Worm (Caenorhabditis elegans) whole organism, L4 larva: ENCODE measurements around the gene cdc-48.1.

ENCODE experiments used
- F44E2.7 ChIP-seq: fragments of 200-800 bp; sonication (Bioruptor generic); IDR thresholded peaks from 2 replicates; pipeline ENCODE4 v2.1.2; 2022; ENCODE audit warnings: missing genetic modification characterization, missing compliant biosample characterization
- aha-1 ChIP-seq: fragments of 150-350 bp; peaks from one replicate; lab custom pipeline; 2014; ENCODE audit warnings: missing biosample characterization, missing genetic modification characterization
- ama-1 ChIP-seq: fragments of 150-350 bp; optimal IDR thresholded peaks from 2 replicates; lab custom pipeline; 2014; ENCODE audit warnings: inconsistent platforms, mixed read lengths
- ceh-28 ChIP-seq: fragments of 150-350 bp; optimal IDR thresholded peaks from 2 replicates; lab custom pipeline; 2014; ENCODE audit warnings: missing biosample characterization, missing genetic modification reagents, missing genetic modification characterization
- ces-1 ChIP-seq: fragments of 150-350 bp; sonication (generic microtip); optimal IDR thresholded peaks from 4 replicates; lab custom pipeline; 2014; ENCODE audit warnings: missing biosample characterization, missing genetic modification reagents, missing genetic modification characterization
- dmd-6 ChIP-seq: fragments of 200-800 bp; sonication (Bioruptor generic); IDR thresholded peaks from 2 replicates; pipeline ENCODE4 v1.3.6; 2022; ENCODE audit warnings: missing genetic modification reagents, missing genetic modification characterization, missing compliant biosample characterization
- hlh-30 ChIP-seq: sonication (generic microtip); optimal IDR thresholded peaks from 2 replicates; lab custom pipeline; 2017; ENCODE audit warnings: antibody characterized with exemption, mild to moderate bottlenecking, missing genetic modification characterization, missing compliant biosample characterization; ENCODE audit not compliant: insufficient read depth
- madf-9 ChIP-seq: fragments of 200-800 bp; sonication (Bioruptor generic); conservative IDR thresholded peaks from 2 replicates; pipeline ENCODE4 v1.3.6; 2022; ENCODE audit warnings: missing genetic modification reagents, missing genetic modification characterization, missing compliant biosample characterization
- nhr-11 ChIP-seq: fragments of 150-350 bp; optimal IDR thresholded peaks from 2 replicates; lab custom pipeline; 2014; ENCODE audit warnings: missing biosample characterization, missing genetic modification characterization
- nhr-28 ChIP-seq: fragments of 150-350 bp; optimal IDR thresholded peaks from 2 replicates; lab custom pipeline; 2014; ENCODE audit warnings: missing biosample characterization, missing genetic modification characterization
- pqm-1 ChIP-seq: sonication (generic microtip); optimal IDR thresholded peaks from 2 replicates; lab custom pipeline; 2017; ENCODE audit warnings: missing biosample characterization, missing genetic modification characterization
- tag-97 ChIP-seq: fragments of 200-800 bp; sonication (Bioruptor generic); IDR thresholded peaks from 2 replicates; pipeline ENCODE4 v1.3.6; 2022; ENCODE audit warnings: missing genetic modification characterization, missing compliant biosample characterization
- unc-62 ChIP-seq, 3 experiments: fragments of 150-350 bp in 1 of 3; sonication (generic microtip); optimal IDR thresholded peaks in 2 of 3; peaks in 1 of 3; 1 replicate in 1 of 3; 2 replicates in 2 of 3; lab custom pipeline; 2014 to 2017; ENCODE audit warnings: missing biosample characterization in 3 of 3, missing genetic modification characterization in 3 of 3, missing genetic modification reagents in 3 of 3, missing genotype in 1 of 3

The cdc-48.1 gene

DNA sequence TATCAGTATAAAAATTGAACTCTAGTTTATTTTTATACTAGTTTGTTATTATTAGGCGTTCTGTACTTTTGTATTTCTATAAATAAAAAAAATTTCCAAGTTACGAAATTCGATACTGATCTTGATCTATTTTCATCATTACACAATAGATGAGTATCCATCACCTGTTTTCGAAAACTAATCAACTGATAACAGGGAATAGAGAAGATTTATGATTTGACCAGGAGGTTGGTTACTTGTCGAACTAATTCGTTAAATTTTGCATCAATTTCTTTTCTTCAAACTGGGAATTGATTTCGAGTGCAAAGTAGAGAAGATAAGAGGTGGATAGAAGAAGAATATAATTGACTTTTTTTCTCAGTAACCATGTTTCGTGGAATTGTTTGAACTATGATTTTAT lies 47.8 kb downstream of the cdc-48.1 start:
- TF ChIP-seq tag-97 (GFP tag; lab: Robert Waterston, UW), result no peak
- peak; percentile 50 for TF ChIP-seq nhr-28 (tag; lab: Kevin White, UChicago)
- TF ChIP-seq hlh-30 (tag; lab: Kevin White, UChicago), result peak; percentile 38
- TF ChIP-seq aha-1 (tag; lab: Kevin White, UChicago), result peak; percentile 91
- no peak for TF ChIP-seq F44E2.7 (GFP tag; lab: Robert Waterston, UW)
- peak; percentile 15; the same call in 1 of the 2 replicates for TF ChIP-seq dmd-6

DNA sequence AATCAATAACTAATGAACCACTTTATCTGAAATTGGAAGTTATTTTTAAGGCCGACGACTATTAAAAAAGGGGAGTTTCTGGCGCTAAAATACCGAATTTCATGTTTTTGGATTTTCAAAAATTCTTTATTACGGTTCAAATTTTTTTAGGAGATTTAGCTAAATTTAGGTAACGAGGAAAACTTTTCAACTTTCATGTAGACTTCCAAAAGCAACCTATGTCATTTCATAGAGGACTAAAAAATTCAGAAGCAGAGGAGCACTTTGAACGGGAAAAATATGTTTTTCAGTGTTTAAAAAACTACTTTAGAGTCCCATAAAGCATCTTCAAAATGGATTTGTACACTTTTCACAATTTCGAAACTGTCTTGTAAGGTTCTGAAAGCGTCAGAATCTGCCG lies 49.8 kb downstream of the cdc-48.1 start:
- TF ChIP-seq ceh-28 (tag; lab: Kevin White, UChicago) (no peak), pqm-1 (tag; lab: Kevin White, UChicago) (no peak), ama-1 (lab: Kevin White, UChicago) (peak; percentile 35), nhr-11 (tag; lab: Kevin White, UChicago) (no peak), unc-62 (GFP tag; optimal IDR thresholded peaks at IDR 0.05 in 1 of 2; lab: Kevin White, UChicago) (peak in 1 of 2 experiments; percentile 94), unc-62 (tag; optimal IDR thresholded peaks at IDR 0.05; lab: Kevin White, UChicago) (no peak)

DNA sequence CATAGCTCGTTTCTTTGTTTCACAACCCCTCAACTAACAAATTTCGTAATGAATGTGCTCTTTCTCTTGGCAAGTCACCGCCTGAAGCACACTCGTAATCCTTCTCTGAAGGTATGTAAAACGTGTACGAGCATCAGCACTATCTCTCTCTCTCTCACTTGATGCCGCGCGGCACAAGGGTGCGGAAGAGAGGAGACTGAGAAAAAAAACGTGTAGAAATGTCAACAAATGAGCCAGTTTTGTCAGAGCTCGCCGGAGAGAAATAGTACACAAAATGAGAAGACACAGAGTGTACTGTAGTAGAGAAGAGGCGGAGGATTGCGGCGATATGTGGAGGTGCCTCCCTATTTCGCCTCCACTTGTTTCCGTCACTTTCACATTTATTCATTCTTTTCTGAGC lies 53.0 kb downstream of the cdc-48.1 start, which contains the start of gene F59B10.3:
Gene F59B10.3 (plus strand): TSS at position 301 of the 400 bp plus-strand sequence.
- TF ChIP-seq madf-9 (0 out of 2 replicates have a peak, but pooled peaks have one; percentile 27), ces-1 (GFP tag; lab: Kevin White, UChicago) (no peak)
